Fruit fly (Drosophila melanogaster): ENCODE results near the gene CG13455.

The CG13455 gene

DNA sequence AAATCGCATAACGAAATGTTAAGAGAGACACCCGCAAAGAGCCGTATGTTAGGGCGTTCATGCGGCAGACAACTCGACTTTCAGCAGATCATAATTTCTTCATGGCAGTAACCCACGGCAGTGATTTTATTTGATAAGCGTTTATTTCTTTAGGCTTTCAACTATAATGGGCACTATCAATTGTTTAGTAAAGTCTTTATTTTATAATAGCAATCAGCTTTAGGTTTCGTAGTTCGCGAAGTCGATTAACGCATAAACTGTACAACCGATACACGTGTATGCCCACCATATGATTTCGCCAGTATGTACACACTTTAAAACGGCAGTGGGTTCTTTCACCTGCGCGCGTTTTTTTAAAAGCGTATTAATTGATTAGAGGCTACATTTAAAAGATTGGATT lies 11.9 kb downstream of the CG13455 start, which contains the start of gene CG7841:
Gene CG7841, minus strand, starts transcription at position 20 of the 400 bp plus-strand sequence.
- TF ChIP-seq kay (GFP tag; ENCODE audit: borderline replicate concordance), result peak; percentile 98
- TF ChIP-seq Crg-1 (GFP tag; optimal IDR thresholded peaks at IDR 0.05), result peak; percentile 95
- TF ChIP-seq ovo (GFP tag; optimal IDR thresholded peaks at IDR 0.05), result peak; percentile 91
- TF ChIP-seq CG7045 (GFP tag; optimal IDR thresholded peaks at IDR 0.05), result peak; percentile 99
- peak; percentile 99 for TF ChIP-seq CG7101 (tag; optimal IDR thresholded peaks at IDR 0.05)
- TF ChIP-seq CG11617 (GFP tag; optimal IDR thresholded peaks at IDR 0.05), result peak; percentile 99
- TF ChIP-seq Hr96 (GFP tag; optimal IDR thresholded peaks at IDR 0.05), result peak; percentile 98
- peak; percentile 96 for TF ChIP-seq Clk (GFP tag; optimal IDR thresholded peaks at IDR 0.05)
- peak; percentile 90 for TF ChIP-seq pad (GFP tag; optimal IDR thresholded peaks at IDR 0.05)
- peak; percentile 99 for TF ChIP-seq CG33017 (tag; optimal IDR thresholded peaks at IDR 0.05)
- no peak for TF ChIP-seq cnc (optimal IDR thresholded peaks at IDR 0.05)
- peak; percentile 99 for TF ChIP-seq CG12768 (GFP tag; optimal IDR thresholded peaks at IDR 0.05)
- peak; percentile 87 for TF ChIP-seq cic (GFP tag; optimal IDR thresholded peaks at IDR 0.05)
- peak; percentile 99 for TF ChIP-seq Mnt (GFP tag; optimal IDR thresholded peaks at IDR 0.05)
- TF ChIP-seq bab1 (GFP tag; optimal IDR thresholded peaks at IDR 0.05), result peak; percentile 99
- TF ChIP-seq tj (GFP tag; optimal IDR thresholded peaks at IDR 0.05), result peak; percentile 89
- peak; percentile 97 for TF ChIP-seq CG14711 (tag; optimal IDR thresholded peaks at IDR 0.05)
- no peak for TF ChIP-seq toe (GFP tag; optimal IDR thresholded peaks at IDR 0.05)
- TF ChIP-seq CG1620 (GFP tag; optimal IDR thresholded peaks at IDR 0.05), result peak; percentile 90
- no peak for TF ChIP-seq CG5204 (GFP tag; optimal IDR thresholded peaks at IDR 0.05)

dm6 chr3L:15508750-15509149 lies 12.4 kb downstream of the CG13455 start, which contains the start of gene Z600:
Z600 (plus strand) TSS chr3L:15509061.
- TF ChIP-seq CG7045 (GFP tag; optimal IDR thresholded peaks at IDR 0.05) (no peak), pad (GFP tag; optimal IDR thresholded peaks at IDR 0.05) (no peak), CG7101 (tag; optimal IDR thresholded peaks at IDR 0.05) (no peak), CG11617 (GFP tag; optimal IDR thresholded peaks at IDR 0.05) (no peak), Crg-1 (GFP tag; optimal IDR thresholded peaks at IDR 0.05) (no peak), CG5204 (GFP tag; optimal IDR thresholded peaks at IDR 0.05) (no peak)

dm6 chr3L:15509398-15509797 lies 13.0 kb downstream of the CG13455 start, which contains the start of the genes gdl and gdl-ORF39:
gdl (plus strand) TSS chr3L:15509445.
gdl-ORF39 (plus strand) TSS chr3L:15509445.
- TF ChIP-seq bab1 (GFP tag; optimal IDR thresholded peaks at IDR 0.05) (peak; percentile 54), CG11617 (GFP tag; optimal IDR thresholded peaks at IDR 0.05) (no peak), Mnt (GFP tag; optimal IDR thresholded peaks at IDR 0.05) (peak; percentile 54), Clk (GFP tag; optimal IDR thresholded peaks at IDR 0.05) (no peak), CG7101 (tag; optimal IDR thresholded peaks at IDR 0.05) (no peak)

dm6 chr3L:15510787-15511186 lies 14.4 kb downstream of the CG13455 start, which contains the start of gene MsrA:
MsrA (plus strand) TSS chr3L:15511052.
- TF ChIP-seq CG1620 (GFP tag; optimal IDR thresholded peaks at IDR 0.05) (no peak), CG14711 (tag; optimal IDR thresholded peaks at IDR 0.05) (no peak), bab1 (GFP tag; optimal IDR thresholded peaks at IDR 0.05) (peak; percentile 36), tj (GFP tag; optimal IDR thresholded peaks at IDR 0.05) (peak; percentile 80), Hr96 (GFP tag; optimal IDR thresholded peaks at IDR 0.05) (peak; percentile 2), Clk (GFP tag; optimal IDR thresholded peaks at IDR 0.05) (no peak), CG7045 (GFP tag; optimal IDR thresholded peaks at IDR 0.05) (no peak), CG12768 (GFP tag; optimal IDR thresholded peaks at IDR 0.05) (no peak), pad (GFP tag; optimal IDR thresholded peaks at IDR 0.05) (no peak), cic (GFP tag; optimal IDR thresholded peaks at IDR 0.05) (peak; percentile 49), CG33017 (tag; optimal IDR thresholded peaks at IDR 0.05) (peak; percentile 12), CG5204 (GFP tag; optimal IDR thresholded peaks at IDR 0.05) (no peak), CG11617 (GFP tag; optimal IDR thresholded peaks at IDR 0.05) (no peak), Mnt (GFP tag; optimal IDR thresholded peaks at IDR 0.05) (peak; percentile 51), Crg-1 (GFP tag; optimal IDR thresholded peaks at IDR 0.05) (no peak), kay (GFP tag; ENCODE audit: borderline replicate concordance) (peak; percentile 31), toe (GFP tag; optimal IDR thresholded peaks at IDR 0.05) (no peak), cnc (optimal IDR thresholded peaks at IDR 0.05) (no peak), ovo (GFP tag; optimal IDR thresholded peaks at IDR 0.05) (no peak), CG7101 (tag; optimal IDR thresholded peaks at IDR 0.05) (peak; percentile 20)

dm6 chr3L:15511688-15512250 lies 15.4 kb downstream of the CG13455 start:
- no peak for TF ChIP-seq Clk (GFP tag; optimal IDR thresholded peaks at IDR 0.05)
- peak; percentile 41 for TF ChIP-seq pad (GFP tag; optimal IDR thresholded peaks at IDR 0.05)
- peak; percentile 55 for TF ChIP-seq CG11617 (GFP tag; optimal IDR thresholded peaks at IDR 0.05)
- peak; percentile 42 for TF ChIP-seq CG12768 (GFP tag; optimal IDR thresholded peaks at IDR 0.05)
- TF ChIP-seq tj (GFP tag; optimal IDR thresholded peaks at IDR 0.05), result peak; percentile 98
- TF ChIP-seq bab1 (GFP tag; optimal IDR thresholded peaks at IDR 0.05), result peak; percentile 37
- peak; percentile 44 for TF ChIP-seq Mnt (GFP tag; optimal IDR thresholded peaks at IDR 0.05)
- no peak for TF ChIP-seq cnc (optimal IDR thresholded peaks at IDR 0.05)
- no peak for TF ChIP-seq Hr96 (GFP tag; optimal IDR thresholded peaks at IDR 0.05)
- peak; percentile 65 for TF ChIP-seq cic (GFP tag; optimal IDR thresholded peaks at IDR 0.05)
- TF ChIP-seq CG7045 (GFP tag; optimal IDR thresholded peaks at IDR 0.05), result no peak
- peak; percentile 57 for TF ChIP-seq CG33017 (tag; optimal IDR thresholded peaks at IDR 0.05)
- TF ChIP-seq kay (GFP tag; ENCODE audit: borderline replicate concordance), result peak; percentile 98

DNA sequence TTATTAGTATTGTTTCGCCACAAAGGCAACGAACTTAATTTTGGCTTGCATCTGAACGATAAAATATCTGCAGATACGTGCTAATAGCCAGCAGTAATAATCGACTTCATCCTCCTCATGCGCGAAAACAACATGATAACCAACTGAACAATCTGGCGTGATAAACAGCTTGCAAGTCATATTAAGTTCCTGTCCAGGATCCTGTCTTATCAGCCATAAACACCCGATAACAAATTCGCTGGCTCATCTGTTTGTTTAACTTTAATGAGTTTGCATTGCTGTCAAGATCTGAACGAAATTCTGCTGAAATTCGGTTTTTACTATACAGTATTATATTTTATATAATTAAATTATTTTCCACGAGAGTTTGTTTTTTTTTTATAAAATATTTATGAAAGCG lies 16.9 kb downstream of the CG13455 start:
- TF ChIP-seq cnc (optimal IDR thresholded peaks at IDR 0.05) (peak in 1 of 2 experiments; percentile 64), CG12768 (GFP tag; optimal IDR thresholded peaks at IDR 0.05) (no peak), tj (GFP tag; optimal IDR thresholded peaks at IDR 0.05) (peak; percentile 78)

Data from whole organism, adult.